Fruit fly (Drosophila melanogaster) whole organism, wandering third instar larva: Measurements from ENCODE around the gene CG33095.

ENCODE experiments used
- Abd-B ChIP-seq: fragments of >200 bp; optimal IDR thresholded peaks from 2 replicates; lab custom pipeline; 2017; ENCODE audit warnings: missing biosample characterization, missing genetic modification characterization
- CG32264 ChIP-seq: fragments of 200-800 bp; sonication (Bioruptor generic); optimal IDR thresholded peaks from 2 replicates; lab custom pipeline; 2016; ENCODE audit warnings: missing biosample characterization, missing genetic modification characterization
- CG9705 ChIP-seq: fragments of 200-800 bp; sonication (Bioruptor generic); optimal IDR thresholded peaks from 2 replicates; lab custom pipeline; 2018; ENCODE audit warnings: missing biosample characterization, mild to moderate bottlenecking, missing genetic modification characterization
- CrebA ChIP-seq: fragments of 200-800 bp; sonication (Bioruptor generic); optimal IDR thresholded peaks from 2 replicates; lab custom pipeline; 2016; ENCODE audit warnings: missing biosample characterization, mild to moderate bottlenecking, missing genetic modification characterization, borderline replicate concordance
- Dfd ChIP-seq: fragments of >200 bp; optimal IDR thresholded peaks from 2 replicates; lab custom pipeline; 2017; ENCODE audit warnings: missing biosample characterization, missing genetic modification characterization
- Dif ChIP-seq: fragments of 200-275, 200-300 bp; sonication (Bioruptor generic); optimal IDR thresholded peaks from 2 replicates; lab custom pipeline; 2018; ENCODE audit warnings: missing biosample characterization, missing genetic modification characterization; ENCODE audit not compliant: partially characterized antibody
- GATAd ChIP-seq: sonication (Bioruptor generic); optimal IDR thresholded peaks from 2 replicates; lab custom pipeline; 2016; ENCODE audit warnings: missing biosample characterization, missing genetic modification characterization
- HLH106 ChIP-seq: fragments of 200-800 bp; optimal IDR thresholded peaks from 3 replicates; lab custom pipeline; 2019; ENCODE audit warnings: missing biosample characterization, mild to moderate bottlenecking, missing genetic modification characterization, moderate library complexity
- Hnf4 ChIP-seq: fragments of 200-800 bp; sonication (Bioruptor generic); optimal IDR thresholded peaks from 2 replicates; lab custom pipeline; 2016; ENCODE audit warnings: missing biosample characterization, mild to moderate bottlenecking, missing genetic modification characterization
- Hr78 ChIP-seq: fragments of >200 bp; optimal IDR thresholded peaks from 2 replicates; lab custom pipeline; 2017; ENCODE audit warnings: missing biosample characterization, missing genetic modification characterization
- Hr83 ChIP-seq: fragments of 200-300 bp; sonication (Bioruptor generic); optimal IDR thresholded peaks from 2 replicates; lab custom pipeline; 2016; ENCODE audit warnings: missing biosample characterization, mild to moderate bottlenecking, missing genetic modification characterization, moderate library complexity; ENCODE audit not compliant: poor library complexity, severe bottlenecking
- Jra ChIP-seq: sonication (Bioruptor generic); optimal IDR thresholded peaks from 2 replicates; lab custom pipeline; 2016; ENCODE audit warnings: missing biosample characterization, missing genetic modification characterization
- Mio ChIP-seq: sonication (Bioruptor generic); optimal IDR thresholded peaks from 2 replicates; lab custom pipeline; 2016; ENCODE audit warnings: missing biosample characterization, missing genetic modification characterization
- Myc ChIP-seq: fragments of >200 bp; optimal IDR thresholded peaks from 2 replicates; lab custom pipeline; 2017
- N ChIP-seq: fragments of >200 bp; optimal IDR thresholded peaks from 2 replicates; lab custom pipeline; 2018; ENCODE audit warnings: missing biosample characterization, missing external identifiers, missing genetic modification characterization
- OdsH ChIP-seq: fragments of 200-800 bp; sonication (Bioruptor generic); optimal IDR thresholded peaks from 2 replicates; lab custom pipeline; 2016; ENCODE audit warnings: missing biosample characterization, mild to moderate bottlenecking, missing genetic modification characterization
- Rel ChIP-seq, 2 experiments: fragments of 200-800 bp; sonication (Bioruptor generic) in 1 of 2; optimal IDR thresholded peaks; 2 replicates in 1 of 2; 3 replicates in 1 of 2; lab custom pipeline; 2016 to 2019; ENCODE audit warnings: mild to moderate bottlenecking in 2 of 2, missing biosample characterization in 2 of 2, missing genetic modification characterization in 2 of 2, moderate library complexity in 1 of 2
- Sp1 ChIP-seq: fragments of 200-800 bp; sonication (Bioruptor generic); optimal IDR thresholded peaks from 3 replicates; lab custom pipeline; 2019; ENCODE audit warnings: missing biosample characterization, mild to moderate bottlenecking, missing genetic modification characterization, moderate library complexity
- Vsx2 ChIP-seq: fragments of 200-300, 225-300 bp; sonication (Bioruptor generic); optimal IDR thresholded peaks from 2 replicates; lab custom pipeline; 2018; ENCODE audit warnings: missing biosample characterization, missing genetic modification characterization; ENCODE audit not compliant: partially characterized antibody
- br ChIP-seq: fragments of 200-800 bp; sonication (Bioruptor generic); optimal IDR thresholded peaks from 2 replicates; lab custom pipeline; 2016; ENCODE audit warnings: missing biosample characterization, missing genetic modification characterization
- brk ChIP-seq: fragments of 200-800 bp; sonication (Bioruptor generic); optimal IDR thresholded peaks from 2 replicates; lab custom pipeline; 2016; ENCODE audit warnings: missing biosample characterization, mild to moderate bottlenecking, missing genetic modification characterization
- dl ChIP-seq, 2 experiments: fragments of 175-275, 200-275 bp in 1 of 2; fragments of 200-275 bp in 1 of 2; sonication (Bioruptor generic); optimal IDR thresholded peaks; lab custom pipeline; 2018; ENCODE audit warnings: mild to moderate bottlenecking in 2 of 2, missing biosample characterization in 2 of 2, missing genetic modification characterization in 2 of 2, moderate library complexity in 2 of 2; ENCODE audit not compliant: partially characterized antibody in 2 of 2, insufficient read depth in 1 of 2
- dmrt93B ChIP-seq: fragments of 200-800 bp; sonication (Bioruptor generic); optimal IDR thresholded peaks from 2 replicates; lab custom pipeline; 2018; ENCODE audit warnings: missing biosample characterization, mild to moderate bottlenecking, missing genetic modification characterization
- dsf ChIP-seq: sonication (Bioruptor generic); optimal IDR thresholded peaks from 2 replicates; lab custom pipeline; 2016; ENCODE audit warnings: missing biosample characterization, missing genetic modification characterization, borderline replicate concordance
- ey ChIP-seq: fragments of 200-800 bp; sonication (Bioruptor generic); optimal IDR thresholded peaks from 2 replicates; lab custom pipeline; 2016; ENCODE audit warnings: missing biosample characterization, missing genetic modification characterization
- foxo ChIP-seq, 2 experiments: fragments of 200-800 bp; sonication (Bioruptor generic); optimal IDR thresholded peaks; 2 replicates in 1 of 2; 3 replicates in 1 of 2; lab custom pipeline; 2016 to 2017; ENCODE audit warnings: missing biosample characterization in 2 of 2, missing genetic modification characterization in 2 of 2
- fru ChIP-seq: fragments of 200-800 bp; sonication (Bioruptor generic); optimal IDR thresholded peaks from 3 replicates; lab custom pipeline; 2016; ENCODE audit warnings: missing biosample characterization, mild to moderate bottlenecking, missing genetic modification characterization
- h ChIP-seq: fragments of 200-800 bp; sonication (Bioruptor generic); optimal IDR thresholded peaks from 3 replicates; lab custom pipeline; 2016; ENCODE audit warnings: missing biosample characterization, mild to moderate bottlenecking, missing genetic modification characterization
- jim ChIP-seq: fragments of 175-275, 200-325 bp; sonication (Bioruptor generic); optimal IDR thresholded peaks from 2 replicates; lab custom pipeline; 2016; ENCODE audit warnings: missing biosample characterization, mild to moderate bottlenecking, missing genetic modification characterization
- lola ChIP-seq: fragments of >200 bp; optimal IDR thresholded peaks from 2 replicates; lab custom pipeline; 2017; ENCODE audit warnings: missing biosample characterization, missing genetic modification characterization
- pan ChIP-seq: fragments of >200 bp; optimal IDR thresholded peaks from 2 replicates; lab custom pipeline; 2017
- psq ChIP-seq: fragments of 200-800 bp; sonication (Bioruptor generic); optimal IDR thresholded peaks from 3 replicates; lab custom pipeline; 2017; ENCODE audit warnings: missing biosample characterization, mild to moderate bottlenecking, missing genetic modification characterization, moderate library complexity
- rgr ChIP-seq: fragments of 200-800 bp; sonication (Bioruptor generic); optimal IDR thresholded peaks from 3 replicates; lab custom pipeline; 2016; ENCODE audit warnings: missing biosample characterization, mild to moderate bottlenecking, missing genetic modification characterization
- sage ChIP-seq: fragments of 200-800 bp; sonication (Bioruptor generic); optimal IDR thresholded peaks from 2 replicates; lab custom pipeline; 2016; ENCODE audit warnings: missing biosample characterization, mild to moderate bottlenecking, missing genetic modification characterization
- sv ChIP-seq: fragments of 200-800 bp; sonication (Bioruptor generic); optimal IDR thresholded peaks from 3 replicates; lab custom pipeline; 2016; ENCODE audit warnings: missing biosample characterization, missing genetic modification characterization
- tai ChIP-seq: sonication (Bioruptor generic); optimal IDR thresholded peaks from 2 replicates; lab custom pipeline; 2016; ENCODE audit warnings: missing biosample characterization, missing genetic modification characterization
- usp ChIP-seq: fragments of >200 bp; optimal IDR thresholded peaks from 2 replicates; lab custom pipeline; 2017; ENCODE audit warnings: missing biosample characterization, missing genetic modification characterization
- woc ChIP-seq: sonication (Bioruptor generic); optimal IDR thresholded peaks from 2 replicates; lab custom pipeline; 2016; ENCODE audit warnings: missing biosample characterization, mild to moderate bottlenecking, missing genetic modification characterization

CG33095 gene

dm6 chr3R:25097486-25097885, at the start of gene CG33095, which contains the start of gene CG33096:
TSS of gene CG33095 (plus strand) at chr3R:25097672.
TSS of gene CG33096 (plus strand) at chr3R:25097672.
- TF ChIP-seq Hr83 (GFP tag; lab: Kevin White, UChicago) (no peak), Myc (lab: Kevin White, UChicago) (no peak), HLH106 (tag; lab: Kevin White, UChicago) (no peak), ey (GFP tag; lab: Kevin White, UChicago) (no peak), Dif (peak; percentile 19), Hnf4 (no peak), sage (GFP tag; lab: Kevin White, UChicago) (no peak), woc (GFP tag; lab: Kevin White, UChicago) (peak; percentile 62), sv (no peak), CG32264 (no peak)

- TF ChIP-seq Myc (lab: Kevin White, UChicago), result peak; percentile 46
- TF ChIP-seq OdsH (GFP tag; lab: Kevin White, UChicago), result no peak
- TF ChIP-seq, all 38 proteins: peak for 1
Observed at dm6 chr3R:25049383-25049741, 48.1 kb upstream of the CG33095 start, which contains the start of gene CG11791. TSS of gene CG11791 (plus strand) at chr3R:25049616.

DNA sequence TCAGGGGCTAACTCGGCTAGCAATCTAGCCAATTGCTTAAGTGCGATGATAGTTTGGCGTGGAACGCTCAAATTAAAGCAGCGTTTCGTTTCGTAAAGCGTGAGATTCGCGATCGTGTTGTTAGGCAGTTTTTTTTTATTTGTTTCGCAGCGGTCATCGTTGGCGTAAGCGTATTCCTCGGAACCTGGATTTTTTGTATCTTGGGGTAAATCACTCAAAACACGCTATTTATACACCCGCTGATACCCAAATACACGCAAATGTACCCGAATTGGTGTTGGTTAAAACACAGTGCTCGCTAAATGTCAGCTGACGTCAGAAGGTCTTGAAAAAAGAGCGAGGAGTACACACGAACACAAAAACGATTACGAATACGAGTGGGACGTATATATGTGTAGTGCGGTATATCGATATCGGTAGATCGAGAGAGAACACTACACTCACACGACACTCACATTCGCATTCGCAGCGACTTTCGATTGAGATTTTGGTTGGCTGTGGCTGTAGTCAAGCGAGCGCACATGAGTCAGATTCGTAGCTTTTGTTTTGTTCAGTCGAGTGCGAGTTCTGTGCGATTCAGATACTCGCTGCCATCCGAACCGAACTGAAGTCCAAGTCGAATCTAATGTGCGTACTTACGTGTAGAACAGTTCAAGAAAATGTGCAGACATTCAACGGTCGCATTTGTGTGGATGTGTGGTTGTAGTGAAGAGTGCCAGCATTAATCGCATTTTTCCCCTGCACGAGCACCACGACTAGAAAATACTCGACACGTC, 47.5 kb upstream of the CG33095 start:
- TF ChIP-seq ey (GFP tag; lab: Kevin White, UChicago) (peak; percentile 40), sage (GFP tag; lab: Kevin White, UChicago) (peak; percentile 84), psq (GFP tag; lab: Kevin White, UChicago) (peak; percentile 41), lola (GFP tag; lab: Kevin White, UChicago) (no peak), Hnf4 (peak; percentile 55), OdsH (GFP tag; lab: Kevin White, UChicago) (peak; percentile 16), sv (no peak), br (GFP tag; lab: Kevin White, UChicago) (peak; percentile 19), CG32264 (no peak), CrebA (GFP tag; lab: Kevin White, UChicago) (no peak), GATAd (GFP tag; lab: Kevin White, UChicago) (no peak), dmrt93B (GFP tag; lab: Kevin White, UChicago) (no peak), jim (peak; percentile 61), foxo (GFP tag; optimal IDR thresholded peaks at IDR 0.05; lab: Kevin White, UChicago) (peak; percentile 29 to 48), woc (GFP tag; lab: Kevin White, UChicago) (peak; percentile 52), HLH106 (tag; lab: Kevin White, UChicago) (peak; percentile 39), fru (no peak), Mio (GFP tag; lab: Kevin White, UChicago) (no peak), rgr (GFP tag; lab: Kevin White, UChicago) (peak; percentile 61), Sp1 (GFP tag; lab: Kevin White, UChicago) (peak; percentile 50), CG9705 (GFP tag; lab: Kevin White, UChicago) (peak; percentile 30), brk (GFP tag; lab: Kevin White, UChicago) (peak; percentile 88), Jra (GFP tag; lab: Kevin White, UChicago) (peak; percentile 79), Dif (peak; percentile 88), Hr78 (GFP tag; lab: Kevin White, UChicago) (no peak), pan (lab: Kevin White, UChicago) (no peak), Vsx2 (GFP tag; lab: Kevin White, UChicago) (no peak), Hr83 (GFP tag; lab: Kevin White, UChicago) (peak; percentile 47), usp (GFP tag; lab: Kevin White, UChicago) (no peak), Rel (GFP tag; optimal IDR thresholded peaks at IDR 0.05; lab: Kevin White, UChicago) (peak; percentile 80), Rel (tag; optimal IDR thresholded peaks at IDR 0.05; lab: Kevin White, UChicago) (peak; percentile 97), N (GFP tag; lab: Kevin White, UChicago) (peak; percentile 82), tai (GFP tag; lab: Kevin White, UChicago) (peak; percentile 75), dsf (peak; percentile 22), h (GFP tag; lab: Kevin White, UChicago) (peak; percentile 71), Dfd (GFP tag; lab: Kevin White, UChicago) (no peak), Myc (lab: Kevin White, UChicago) (no peak), Abd-B (GFP tag; lab: Kevin White, UChicago) (no peak), dl (GFP tag; optimal IDR thresholded peaks at IDR 0.05; lab: Kevin White, UChicago; ENCODE audit: insufficient read depth in 1 of 2, partially characterized antibody in 2 of 2) (peak; percentile 63 to 78)
